Fruit fly (Drosophila melanogaster) Kc167 (cell line): ENCODE measurements around the gene CG14185.

Experiments used
- Myc ChIP-seq: fragments of >200 bp; optimal IDR thresholded peaks from 2 replicates; lab custom pipeline; 2017; ENCODE audit warnings: missing external identifiers
- Sin3A ChIP-seq: fragments of >200 bp; optimal IDR thresholded peaks from 2 replicates; lab custom pipeline; 2018; ENCODE audit warnings: missing external identifiers
- h ChIP-seq: fragments of >200 bp; optimal IDR thresholded peaks from 3 replicates; lab custom pipeline; 2018; ENCODE audit warnings: missing external identifiers
- insv ChIP-seq: fragments of >200 bp; optimal IDR thresholded peaks from 3 replicates; lab custom pipeline; 2018; ENCODE audit warnings: missing external identifiers
- psq ChIP-seq: fragments of >200 bp; optimal IDR thresholded peaks from 2 replicates; lab custom pipeline; 2017; ENCODE audit warnings: missing external identifiers
- ttk ChIP-seq: sonication (Bioruptor generic); optimal IDR thresholded peaks from 2 replicates; lab custom pipeline; 2017; ENCODE audit warnings: missing external identifiers

The CG14185 gene

dm6 chr3L:20127281-20127680, 21.4 kb downstream of the CG14185 start, which contains the start of gene CG7365:
CG7365 (minus strand) TSS chr3L:20127381.
- TF ChIP-seq Myc, result no peak
- no peak for TF ChIP-seq ttk (lab: Kevin White, UChicago)
- TF ChIP-seq h (lab: Kevin White, UChicago), result no peak
- TF ChIP-seq psq, result no peak
- no peak for TF ChIP-seq insv (lab: Kevin White, UChicago)
- no peak for TF ChIP-seq Sin3A (lab: Kevin White, UChicago)

DNA sequence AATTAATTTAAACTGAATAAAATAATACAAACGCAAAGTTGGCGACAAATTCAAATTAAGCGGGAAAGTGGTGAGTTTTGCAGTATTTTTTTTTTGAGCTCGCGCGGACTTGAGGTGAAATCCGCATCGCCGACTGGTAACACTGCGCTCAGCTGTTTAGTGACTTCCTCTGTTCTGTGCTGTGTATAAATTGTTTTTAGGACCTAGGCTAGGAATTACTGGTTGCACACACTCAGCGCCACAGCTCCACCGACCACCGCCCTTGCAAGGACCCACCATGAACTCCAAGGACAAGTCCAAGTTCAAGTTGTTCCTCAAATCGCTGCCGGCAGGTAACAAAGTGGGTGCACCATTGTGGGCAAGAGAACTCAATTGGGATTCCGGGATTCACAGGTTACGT, 23.1 kb downstream of the CG14185 start, which contains the start of gene gig:
gig (plus strand) TSS at position 150 of the 400 bp plus-strand sequence.
- no peak for TF ChIP-seq Myc
- no peak for TF ChIP-seq psq
- TF ChIP-seq ttk (lab: Kevin White, UChicago), result no peak
- TF ChIP-seq Sin3A (lab: Kevin White, UChicago), result no peak
- TF ChIP-seq h (lab: Kevin White, UChicago), result no peak
- no peak for TF ChIP-seq insv (lab: Kevin White, UChicago)

DNA sequence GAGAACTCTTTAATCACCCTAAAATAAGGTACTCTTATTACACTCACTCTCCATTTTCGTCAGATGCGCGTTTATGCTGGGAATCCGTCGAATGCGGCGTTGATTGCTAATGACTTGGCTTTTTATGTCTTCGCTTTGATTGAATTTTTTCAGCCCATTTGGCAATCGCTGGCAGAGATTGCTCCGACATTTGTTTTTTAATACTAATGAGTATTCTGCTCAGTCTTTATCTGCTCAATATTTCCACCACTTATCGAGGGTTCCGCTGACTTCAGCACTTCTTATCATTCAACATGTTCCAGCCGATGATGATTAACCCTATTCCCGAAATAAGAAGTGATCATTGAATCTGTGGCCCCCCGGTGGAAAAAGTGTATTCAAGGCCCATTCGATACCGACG, 25.7 kb downstream of the CG14185 start, which contains the start of gene obst-J:
obst-J (minus strand) TSS at position 101 of the 400 bp plus-strand sequence.
- TF ChIP-seq insv (lab: Kevin White, UChicago), result no peak
- TF ChIP-seq h (lab: Kevin White, UChicago), result no peak

dm6 chr3L:20133168-20133567, 27.3 kb downstream of the CG14185 start, which contains the start of gene CG7335:
CG7335 (minus strand) TSS chr3L:20133268.
- no peak for TF ChIP-seq psq
- no peak for TF ChIP-seq Sin3A (lab: Kevin White, UChicago)
- TF ChIP-seq ttk (lab: Kevin White, UChicago), result no peak
- TF ChIP-seq Myc, result no peak
- TF ChIP-seq insv (lab: Kevin White, UChicago), result no peak
- TF ChIP-seq h (lab: Kevin White, UChicago), result no peak

- TF ChIP-seq insv (lab: Kevin White, UChicago), result no peak
- TF ChIP-seq Sin3A (lab: Kevin White, UChicago), result no peak
- no peak for TF ChIP-seq ttk (lab: Kevin White, UChicago)
- no peak for TF ChIP-seq psq
- TF ChIP-seq h (lab: Kevin White, UChicago), result no peak
- no peak for TF ChIP-seq Myc
These were observed 32.4 kb downstream of the CG14185 start for dm6 chr3L:20138327-20138726.

DNA sequence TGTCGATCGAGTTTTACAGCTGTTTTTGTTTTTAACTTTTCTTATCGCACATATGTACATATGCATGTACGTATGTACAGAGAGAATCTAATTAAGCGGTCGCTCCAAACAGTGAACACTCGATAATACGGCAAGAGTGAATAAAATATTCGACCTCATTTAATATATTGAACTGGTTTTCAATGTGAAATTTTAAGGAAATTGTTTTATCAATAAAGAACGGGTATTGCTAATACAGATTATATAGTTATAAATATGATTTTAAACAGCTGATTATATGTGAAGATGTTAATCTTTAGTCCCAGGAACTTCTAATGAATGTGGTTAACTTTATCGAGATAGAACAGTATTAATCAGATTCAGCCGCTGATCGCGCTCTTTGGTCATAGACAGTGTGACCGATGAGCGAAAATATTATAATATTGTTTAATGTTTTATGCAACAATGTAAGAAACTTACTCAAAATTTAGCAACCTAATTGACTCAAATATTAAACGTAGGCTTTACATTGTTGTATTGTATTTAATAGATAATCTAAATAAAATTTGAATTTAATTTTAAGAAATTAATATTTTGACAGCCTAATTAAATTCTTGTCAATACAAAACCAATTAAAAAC, 34.8 kb downstream of the CG14185 start, which contains the start of gene CG7328:
CG7328 (minus strand) TSS at position 19 of the 619 bp plus-strand sequence.
- TF ChIP-seq ttk (lab: Kevin White, UChicago) (no peak), Myc (no peak), insv (lab: Kevin White, UChicago) (no peak), h (lab: Kevin White, UChicago) (no peak), psq (no peak), Sin3A (lab: Kevin White, UChicago) (no peak)
